Worm (Caenorhabditis elegans): ENCODE data around the gene hmt-1.

Gene hmt-1

ce11 chrIII:11110756-11111155 is 11.0 kb upstream of the hmt-1 start:
- peak; percentile 13 for TF ChIP-seq unc-86 (tag; optimal IDR thresholded peaks at IDR 0.05)
- TF ChIP-seq ceh-24 (tag; optimal IDR thresholded peaks at IDR 0.05): no peak
- no peak for TF ChIP-seq hlh-8 (tag; optimal IDR thresholded peaks at IDR 0.05)
- no peak for TF ChIP-seq F13H6.1 (tag; optimal IDR thresholded peaks at IDR 0.05)
- peak; percentile 1 for TF ChIP-seq unc-42 (tag; optimal IDR thresholded peaks at IDR 0.05)
- peak; percentile 21 for TF ChIP-seq ceh-48 (tag; optimal IDR thresholded peaks at IDR 0.05)
- no peak for TF ChIP-seq ceh-22 (tag; optimal IDR thresholded peaks at IDR 0.05)
- peak; percentile 5 for TF ChIP-seq tbx-2 (tag; optimal IDR thresholded peaks at IDR 0.05)
- peak; percentile 74 for TF ChIP-seq ceh-31 (tag; optimal IDR thresholded peaks at IDR 0.05)
- no peak for TF ChIP-seq elt-2 (tag; optimal IDR thresholded peaks at IDR 0.05)
- no peak for TF ChIP-seq hlh-15 (tag; optimal IDR thresholded peaks at IDR 0.05)
- peak; percentile 9 for TF ChIP-seq ceh-34 (tag; optimal IDR thresholded peaks at IDR 0.05)
- peak; percentile 6 for TF ChIP-seq C08G9.2 (tag; optimal IDR thresholded peaks at IDR 0.05)
- no peak for TF ChIP-seq ets-4 (tag; optimal IDR thresholded peaks at IDR 0.05)
- no peak for TF ChIP-seq madf-2 (tag; optimal IDR thresholded peaks at IDR 0.05)
- TF ChIP-seq nfya-1 (tag; optimal IDR thresholded peaks at IDR 0.05): peak; percentile 17
- peak; percentile 15 for TF ChIP-seq pha-2 (tag; optimal IDR thresholded peaks at IDR 0.05)
- peak; percentile 10 for TF ChIP-seq che-1 (tag; optimal IDR thresholded peaks at IDR 0.05)
- peak; percentile 21 for TF ChIP-seq ref-2 (tag; optimal IDR thresholded peaks at IDR 0.05)
- peak; percentile 10 for TF ChIP-seq ztf-16 (tag; optimal IDR thresholded peaks at IDR 0.05)

ce11 chrIII:11107327-11107726 is 7.6 kb upstream of the hmt-1 start:
- TF ChIP-seq unc-42 (tag; optimal IDR thresholded peaks at IDR 0.05): no peak
- no peak for TF ChIP-seq ceh-34 (tag; optimal IDR thresholded peaks at IDR 0.05)
- no peak for TF ChIP-seq fkh-6 (tag; optimal IDR thresholded peaks at IDR 0.05)
- no peak for TF ChIP-seq elt-4 (tag; optimal IDR thresholded peaks at IDR 0.05)
- no peak for TF ChIP-seq ceh-30 (tag; optimal IDR thresholded peaks at IDR 0.05)
- no peak for TF ChIP-seq unc-55 (GFP tag; optimal IDR thresholded peaks at IDR 0.05)
- TF ChIP-seq ttx-3 (tag; optimal IDR thresholded peaks at IDR 0.05): no peak
- no peak for TF ChIP-seq ceh-48 (tag; optimal IDR thresholded peaks at IDR 0.05)
- TF ChIP-seq unc-3 (GFP tag; conservative IDR thresholded peaks at IDR 0.05): no peak
- no peak for TF ChIP-seq unc-3 (tag; optimal IDR thresholded peaks at IDR 0.05)
- no peak for TF ChIP-seq fax-1 (tag; optimal IDR thresholded peaks at IDR 0.05)
- TF ChIP-seq C08G9.2 (tag; optimal IDR thresholded peaks at IDR 0.05): no peak
- TF ChIP-seq ceh-14 (tag; optimal IDR thresholded peaks at IDR 0.05): no peak
- no peak for TF ChIP-seq gmeb-2 (tag; optimal IDR thresholded peaks at IDR 0.05)
- TF ChIP-seq Y22D7AL.16 (tag; optimal IDR thresholded peaks at IDR 0.05): no peak
- TF ChIP-seq pha-4 (tag; optimal IDR thresholded peaks at IDR 0.05): no peak
- no peak for TF ChIP-seq ceh-22 (tag; optimal IDR thresholded peaks at IDR 0.05)
- no peak for TF ChIP-seq T23F11.4 (GFP tag; optimal IDR thresholded peaks at IDR 0.05)
- no peak for TF ChIP-seq tbx-7 (tag; optimal IDR thresholded peaks at IDR 0.05)
- no peak for TF ChIP-seq hlh-6 (tag; optimal IDR thresholded peaks at IDR 0.05)

ce11 chrIII:11101246-11101645 is 1.5 kb upstream of the hmt-1 start:
- no peak for TF ChIP-seq unc-86 (tag; optimal IDR thresholded peaks at IDR 0.05)
- TF ChIP-seq fax-1 (tag; optimal IDR thresholded peaks at IDR 0.05): no peak
- no peak for TF ChIP-seq C08G9.2 (tag; optimal IDR thresholded peaks at IDR 0.05)
- TF ChIP-seq hlh-6 (tag; optimal IDR thresholded peaks at IDR 0.05): no peak
- no peak for TF ChIP-seq che-1 (tag; optimal IDR thresholded peaks at IDR 0.05)
- no peak for TF ChIP-seq F13H6.1 (tag; optimal IDR thresholded peaks at IDR 0.05)
- TF ChIP-seq ceh-2 (tag; optimal IDR thresholded peaks at IDR 0.05): no peak
- no peak for TF ChIP-seq ceh-48 (tag; optimal IDR thresholded peaks at IDR 0.05)
- TF ChIP-seq ceh-30 (tag; optimal IDR thresholded peaks at IDR 0.05): no peak
- no peak for TF ChIP-seq elt-4 (tag; optimal IDR thresholded peaks at IDR 0.05)
- TF ChIP-seq unc-42 (tag; optimal IDR thresholded peaks at IDR 0.05): no peak
- TF ChIP-seq C38D4.7 (GFP tag; optimal IDR thresholded peaks at IDR 0.05): no peak
- no peak for TF ChIP-seq hlh-15 (tag; optimal IDR thresholded peaks at IDR 0.05)

- TF ChIP-seq nfya-1 (tag; optimal IDR thresholded peaks at IDR 0.05): peak; percentile 74
- TF ChIP-seq ceh-48 (tag; optimal IDR thresholded peaks at IDR 0.05): no peak
- no peak for TF ChIP-seq K02D7.2 (tag; optimal IDR thresholded peaks at IDR 0.05)
- TF ChIP-seq K09A11.1 (tag; optimal IDR thresholded peaks at IDR 0.05; ENCODE audit: insufficient read depth): no peak
- no peak for TF ChIP-seq sdc-2 (tag; optimal IDR thresholded peaks at IDR 0.05)
These were observed 4.1 kb downstream of the hmt-1 start for ce11 chrIII:11095687-11096086.
